Worm (Caenorhabditis elegans): ENCODE data around the gene F21C10.11.
A peak's percentile ranks its signal among the peaks of the same experiment; 100 is the strongest.

The F21C10.11 gene

ce11 chrV:9078815-9079525, 44.3 kb upstream of the F21C10.11 start (continued):
- TF ChIP-seq nhr-80 (tag; optimal IDR thresholded peaks at IDR 0.05) (peak; percentile 88), zfh-2 (GFP tag; conservative IDR thresholded peaks at IDR 0.05) (no peak), lag-1 (GFP tag; IDR thresholded peaks at IDR 0.05) (no peak), Y95B8A.8 (GFP tag; IDR thresholded peaks at IDR 0.05) (no peak), dox-1 (GFP tag; IDR thresholded peaks at IDR 0.05) (peak; percentile 49; the same call in 1 of the 2 replicates), hsf-1 (GFP tag; IDR thresholded peaks at IDR 0.05) (no peak), mcd-1 (GFP tag; IDR thresholded peaks at IDR 0.05) (no peak), somi-1 (GFP tag; optimal IDR thresholded peaks at IDR 0.05) (no peak), efl-1 (GFP tag; optimal IDR thresholded peaks at IDR 0.05) (no peak), nhr-179 (tag; optimal IDR thresholded peaks at IDR 0.05) (no peak), atf-7 (tag; optimal IDR thresholded peaks at IDR 0.05) (peak; percentile 50), nhr-27 (tag; optimal IDR thresholded peaks at IDR 0.05) (no peak), Y56A3A.18 (GFP tag; IDR thresholded peaks at IDR 0.05) (no peak), ztf-25 (GFP tag; IDR thresholded peaks at IDR 0.05) (no peak), ceh-27 (GFP tag; optimal IDR thresholded peaks at IDR 0.05) (no peak), B0336.3 (GFP tag; IDR thresholded peaks at IDR 0.05) (0 out of 2 replicates have a peak, but pooled peaks have one; percentile 22), nhr-90 (tag; optimal IDR thresholded peaks at IDR 0.05) (peak; percentile 61), ztf-18 (tag; optimal IDR thresholded peaks at IDR 0.05) (no peak), madf-6 (GFP tag; IDR thresholded peaks at IDR 0.05) (no peak), lsy-27 (tag; optimal IDR thresholded peaks at IDR 0.05; ENCODE audit: borderline replicate concordance, insufficient read depth) (no peak), mxl-1 (tag; optimal IDR thresholded peaks at IDR 0.05) (no peak), lin-54 (GFP tag; optimal IDR thresholded peaks at IDR 0.05) (no peak), zim-3 (tag; optimal IDR thresholded peaks at IDR 0.05) (no peak), aptf-3 (GFP tag; IDR thresholded peaks at IDR 0.05) (no peak), ceh-100 (GFP tag; IDR thresholded peaks at IDR 0.05) (no peak), xnd-1 (tag; optimal IDR thresholded peaks at IDR 0.05) (no peak), unc-62 (GFP tag; optimal IDR thresholded peaks at IDR 0.05) (peak; percentile 19), him-1 (tag; optimal IDR thresholded peaks at IDR 0.05) (no peak), Y53G8AR.9 (GFP tag; conservative IDR thresholded peaks at IDR 0.05) (no peak), tbx-9 (tag; optimal IDR thresholded peaks at IDR 0.05; ENCODE audit: borderline replicate concordance) (no peak)

- TF ChIP-seq Y95B8A.8 (GFP tag; IDR thresholded peaks at IDR 0.05) (0 out of 2 replicates have a peak, but pooled peaks have one; percentile 36), mes-4 (tag; optimal IDR thresholded peaks at IDR 0.05) (no peak), him-1 (tag; optimal IDR thresholded peaks at IDR 0.05) (no peak), ztf-28 (GFP tag; IDR thresholded peaks at IDR 0.05) (no peak), atf-7 (tag; optimal IDR thresholded peaks at IDR 0.05) (peak; percentile 88), attf-3 (GFP tag; conservative IDR thresholded peaks at IDR 0.05) (no peak), lin-54 (GFP tag; optimal IDR thresholded peaks at IDR 0.05) (peak; percentile 40), cebp-1 (GFP tag; IDR thresholded peaks at IDR 0.05) (peak; percentile 22; the same call in 1 of the 2 replicates), cebp-1 (tag; optimal IDR thresholded peaks at IDR 0.05) (peak; percentile 68), ztf-6 (GFP tag; IDR thresholded peaks at IDR 0.05) (no peak), pbrm-1 (GFP tag; IDR thresholded peaks at IDR 0.05) (peak; percentile 37; the same call in 1 of the 2 replicates), egl-44 (GFP tag; IDR thresholded peaks at IDR 0.05) (peak; percentile 79), B0336.3 (GFP tag; IDR thresholded peaks at IDR 0.05) (peak; percentile 72), nhr-90 (tag; optimal IDR thresholded peaks at IDR 0.05) (peak; percentile 54), snpc-4 (GFP tag; optimal IDR thresholded peaks at IDR 0.05) (no peak), snpc-4 (tag; optimal IDR thresholded peaks at IDR 0.05) (peak in 2 of 4 experiments; percentile 24 to 37), dox-1 (GFP tag; IDR thresholded peaks at IDR 0.05) (peak; percentile 69; the same call in 1 of the 2 replicates), hlh-26 (GFP tag; conservative IDR thresholded peaks at IDR 0.05) (no peak), let-607 (tag; optimal IDR thresholded peaks at IDR 0.05) (peak; percentile 53 to 74), F55B11.4 (tag; optimal IDR thresholded peaks at IDR 0.05; ENCODE audit: borderline replicate concordance, insufficient read depth) (no peak), madf-10 (tag; optimal IDR thresholded peaks at IDR 0.05) (no peak), tlf-1 (GFP tag; optimal IDR thresholded peaks at IDR 0.05) (peak; percentile 57), nhr-80 (tag; optimal IDR thresholded peaks at IDR 0.05) (peak; percentile 99), lin-40 (tag; optimal IDR thresholded peaks at IDR 0.05) (peak; percentile 21), attf-5 (GFP tag; optimal IDR thresholded peaks at IDR 0.05) (peak; percentile 4)
Observed at ce11 chrV:9079965-9080432, 43.3 kb upstream of the F21C10.11 start.

Data from whole organism, young adult.